Worm (Caenorhabditis elegans) whole organism, L1 larva: ENCODE data around the gene clec-169.

ENCODE experiments used
- C16A3.4 ChIP-seq: fragments of 150-350 bp; optimal IDR thresholded peaks from 2 replicates; lab custom pipeline; 2014; ENCODE audit warnings: missing biosample characterization, missing genetic modification characterization
- F16B12.6 ChIP-seq: fragments of 150-350 bp; optimal IDR thresholded peaks from 2 replicates; lab custom pipeline; 2014; ENCODE audit warnings: missing biosample characterization, missing genetic modification characterization
- Y116A8C.19 ChIP-seq: sonication (generic microtip); optimal IDR thresholded peaks from 2 replicates; lab custom pipeline; 2016; ENCODE audit warnings: missing compliant biosample characterization, missing genetic modification characterization, borderline replicate concordance
- alr-1 ChIP-seq: fragments of 200-800 bp; sonication (Bioruptor generic); optimal IDR thresholded peaks from 2 replicates; lab custom pipeline; 2018; ENCODE audit warnings: borderline replicate concordance, mild to moderate bottlenecking, missing genetic modification characterization, missing compliant biosample characterization
- blmp-1 ChIP-seq: fragments of 150-350 bp; optimal IDR thresholded peaks from 2 replicates; lab custom pipeline; 2014; ENCODE audit warnings: missing biosample characterization, missing genetic modification characterization
- ceh-63 ChIP-seq: fragments of 200-800 bp; sonication (Bioruptor generic); optimal IDR thresholded peaks from 2 replicates; lab custom pipeline; 2018; ENCODE audit warnings: mild to moderate bottlenecking, missing genetic modification characterization, missing compliant biosample characterization
- ceh-90 ChIP-seq: sonication (generic microtip); optimal IDR thresholded peaks from 2 replicates; lab custom pipeline; 2016; ENCODE audit warnings: missing genetic modification characterization, missing compliant biosample characterization
- dpl-1 ChIP-seq, 3 experiments: fragments of 150-350 bp in 2 of 3; sonication (generic microtip) in 1 of 3; optimal IDR thresholded peaks; 2 replicates each; lab custom pipeline; 2014 to 2017; ENCODE audit warnings: missing biosample characterization in 3 of 3, missing genetic modification characterization in 3 of 3, missing genetic modification reagents in 3 of 3
- efl-1 ChIP-seq, 4 experiments: fragments of 150-350 bp; optimal IDR thresholded peaks in 3 of 4; peaks in 1 of 4; 1 replicate in 1 of 4; 2 replicates in 3 of 4; lab custom pipeline; 2014; ENCODE audit warnings: missing biosample characterization in 2 of 4, missing genetic modification characterization in 2 of 4, missing genetic modification reagents in 2 of 4
- efl-3 ChIP-seq: fragments of 200-800 bp; sonication (Bioruptor generic); optimal IDR thresholded peaks from 2 replicates; lab custom pipeline; 2018; ENCODE audit warnings: mild to moderate bottlenecking, missing genetic modification characterization, missing compliant biosample characterization
- elt-3 ChIP-seq, 6 experiments: fragments of 150-350 bp in 1 of 6; sonication (generic microtip); optimal IDR thresholded peaks; 2 replicates each; lab custom pipeline; 2017 to 2018; ENCODE audit warnings: missing biosample characterization in 6 of 6, missing genetic modification characterization in 6 of 6, inconsistent platforms in 1 of 6
- fkh-10 ChIP-seq: sonication (generic microtip); optimal IDR thresholded peaks from 2 replicates; lab custom pipeline; 2017; ENCODE audit warnings: missing biosample characterization, missing genetic modification reagents, missing genetic modification characterization
- fkh-4 ChIP-seq: sonication (generic microtip); optimal IDR thresholded peaks from 2 replicates; lab custom pipeline; 2016; ENCODE audit warnings: missing compliant biosample characterization, missing genetic modification characterization, borderline replicate concordance
- fkh-8 ChIP-seq: sonication (generic microtip); optimal IDR thresholded peaks from 2 replicates; lab custom pipeline; 2016; ENCODE audit warnings: mild to moderate bottlenecking, missing genetic modification characterization, missing compliant biosample characterization
- fos-1 ChIP-seq: fragments of 150-350 bp; optimal IDR thresholded peaks from 2 replicates; lab custom pipeline; 2014; ENCODE audit warnings: missing biosample characterization, missing genetic modification characterization
- isw-1 ChIP-seq: fragments of 200-800 bp; sonication (Bioruptor generic); IDR thresholded peaks from 2 replicates; pipeline ENCODE4 v1.3.6; 2022; ENCODE audit warnings: missing genetic modification characterization, missing compliant biosample characterization
- jun-1 ChIP-seq: fragments of 150-350 bp; optimal IDR thresholded peaks from 2 replicates; lab custom pipeline; 2014; ENCODE audit warnings: missing biosample characterization, missing genetic modification reagents, missing genetic modification characterization
- lin-13 ChIP-seq: fragments of 150-350 bp; optimal IDR thresholded peaks from 2 replicates; lab custom pipeline; 2014; ENCODE audit warnings: missing biosample characterization, missing genetic modification reagents, missing genetic modification characterization
- lin-14 ChIP-seq: fragments of 200-800 bp; sonication (Bioruptor generic); optimal IDR thresholded peaks from 2 replicates; lab custom pipeline; 2018; ENCODE audit warnings: mild to moderate bottlenecking, missing genetic modification characterization, moderate library complexity, missing compliant biosample characterization
- mab-9 ChIP-seq: fragments of 200-800 bp; sonication (Bioruptor generic); IDR thresholded peaks from 2 replicates; pipeline ENCODE4 v1.3.6; 2022; ENCODE audit warnings: missing genetic modification reagents, missing genetic modification characterization, missing compliant biosample characterization
- mep-1 ChIP-seq: fragments of 150-350 bp; optimal IDR thresholded peaks from 2 replicates; lab custom pipeline; 2014; ENCODE audit warnings: missing biosample characterization, missing genetic modification characterization
- nhr-28 ChIP-seq: fragments of 150-350 bp; optimal IDR thresholded peaks from 2 replicates; lab custom pipeline; 2014; ENCODE audit warnings: missing biosample characterization, missing genetic modification characterization
- nhr-76 ChIP-seq: sonication (generic microtip); optimal IDR thresholded peaks from 2 replicates; lab custom pipeline; 2017; ENCODE audit warnings: missing biosample characterization, missing genetic modification characterization
- nhr-77 ChIP-seq: fragments of 150-350 bp; optimal IDR thresholded peaks from 2 replicates; lab custom pipeline; 2014; ENCODE audit warnings: missing biosample characterization, missing genetic modification characterization
- nhr-84 ChIP-seq: sonication (generic microtip); optimal IDR thresholded peaks from 2 replicates; lab custom pipeline; 2017; ENCODE audit warnings: missing biosample characterization, missing genetic modification characterization
- skn-1 ChIP-seq: fragments of 150-350 bp; optimal IDR thresholded peaks from 2 replicates; lab custom pipeline; 2014; ENCODE audit warnings: missing biosample characterization, missing genetic modification characterization
- snu-23 ChIP-seq: sonication (generic microtip); optimal IDR thresholded peaks from 2 replicates; lab custom pipeline; 2016; ENCODE audit warnings: missing genetic modification characterization, missing compliant biosample characterization
- sox-4 ChIP-seq: sonication (generic microtip); optimal IDR thresholded peaks from 2 replicates; lab custom pipeline; 2016; ENCODE audit warnings: missing genetic modification characterization, missing compliant biosample characterization
- sptf-1 ChIP-seq: fragments of 150-350 bp; optimal IDR thresholded peaks from 2 replicates; lab custom pipeline; 2014; ENCODE audit warnings: missing biosample characterization, missing genetic modification characterization
- tlp-1 ChIP-seq: fragments of 150-350 bp; optimal IDR thresholded peaks from 2 replicates; lab custom pipeline; 2014; ENCODE audit warnings: missing biosample characterization, missing genetic modification characterization
- unc-30 ChIP-seq: sonication (generic microtip); optimal IDR thresholded peaks from 2 replicates; lab custom pipeline; 2017; ENCODE audit warnings: missing biosample characterization, missing genetic modification characterization
- unc-62 ChIP-seq: fragments of 150-350 bp; optimal IDR thresholded peaks from 2 replicates; lab custom pipeline; 2014; ENCODE audit warnings: missing biosample characterization, missing genetic modification reagents, missing genetic modification characterization
- zip-4 ChIP-seq: fragments of 200-800 bp; sonication (Bioruptor generic); optimal IDR thresholded peaks from 2 replicates; lab custom pipeline; 2018; ENCODE audit warnings: mild to moderate bottlenecking, missing genetic modification characterization, moderate library complexity, missing compliant biosample characterization
- ztf-4 ChIP-seq: fragments of 150-350 bp; optimal IDR thresholded peaks from 2 replicates; lab custom pipeline; 2014; ENCODE audit warnings: missing biosample characterization, missing genetic modification characterization

clec-169 gene

DNA sequence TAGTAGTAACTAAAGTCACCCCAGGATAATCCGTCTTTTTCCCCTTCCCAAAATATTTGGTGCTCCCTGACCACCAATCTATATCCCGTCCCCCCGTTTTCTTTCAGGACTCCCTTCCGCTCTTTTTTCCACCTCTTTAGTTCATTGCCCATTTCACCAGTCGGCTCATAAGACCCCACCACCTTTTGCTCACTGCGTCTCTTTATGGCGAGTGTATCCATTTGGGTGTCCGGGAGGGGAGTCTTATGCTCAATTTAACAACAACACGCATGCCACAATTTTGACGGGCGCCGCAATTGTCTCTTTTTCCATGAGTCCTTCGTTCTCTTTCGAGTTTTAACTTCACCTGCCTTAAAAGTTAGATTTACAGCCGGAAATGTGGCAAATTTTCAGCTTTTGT, 47.9 kb upstream of the clec-169 start (continued):
- peak in 1 of 3 experiments; percentile 20 for TF ChIP-seq dpl-1 (GFP tag; optimal IDR thresholded peaks at IDR 0.05; lab: Kevin White, UChicago)
- TF ChIP-seq mab-9 (GFP tag; lab: Robert Waterston, UW) = no peak
- TF ChIP-seq alr-1 (tag; lab: Kevin White, UChicago) = no peak
- TF ChIP-seq fkh-10 (GFP tag; lab: Kevin White, UChicago) = no peak
- peak; percentile 15 for TF ChIP-seq snu-23 (GFP tag; lab: Kevin White, UChicago)
- no peak for TF ChIP-seq unc-62
- no peak for TF ChIP-seq nhr-76 (tag; lab: Kevin White, UChicago)
- TF ChIP-seq lin-14 (GFP tag; lab: Kevin White, UChicago) = peak; percentile 82

- TF ChIP-seq C16A3.4 (tag; lab: Kevin White, UChicago) (no peak), efl-1 (optimal IDR thresholded peaks at IDR 0.05; lab: Kevin White, UChicago) (no peak), efl-1 (GFP tag; optimal IDR thresholded peaks at IDR 0.05 in 1 of 2; lab: Kevin White, UChicago) (peak in 1 of 2 experiments; percentile 54)
Observed at ce11 chrIV:1215536-1215935, 45.6 kb upstream of the clec-169 start.

DNA sequence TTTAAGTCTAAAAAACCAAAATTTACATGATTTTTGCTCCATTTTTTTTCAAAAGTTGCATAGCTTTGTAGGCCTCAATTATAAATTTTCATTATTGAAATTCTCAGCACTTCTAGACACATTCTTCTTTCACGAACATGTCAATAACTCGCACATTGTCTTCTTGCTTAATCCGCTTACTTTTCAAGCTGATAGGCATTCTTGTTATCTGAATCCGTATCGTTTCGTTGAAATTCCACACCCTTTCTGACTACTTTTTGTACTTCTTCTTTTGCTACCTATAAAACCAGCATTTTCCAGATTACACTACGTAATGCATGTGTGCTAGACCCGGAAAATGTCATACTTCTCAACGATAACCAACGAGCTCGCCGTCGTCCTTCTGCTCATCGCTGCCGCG, 44.8 kb upstream of the clec-169 start, which contains the start of gene W09G12.9:
Gene W09G12.9 (plus strand): TSS at position 301 of the 400 bp plus-strand sequence.
- no peak for TF ChIP-seq sox-4 (tag; lab: Kevin White, UChicago)
- TF ChIP-seq fos-1 = no peak
- TF ChIP-seq ztf-4 (tag; lab: Kevin White, UChicago) = no peak
- no peak for TF ChIP-seq mab-9 (GFP tag; lab: Robert Waterston, UW)
- TF ChIP-seq elt-3 (tag; optimal IDR thresholded peaks at IDR 0.05; lab: Kevin White, UChicago) = no peak
- no peak for TF ChIP-seq F16B12.6 (tag; lab: Kevin White, UChicago)
- TF ChIP-seq isw-1 (GFP tag; lab: Robert Waterston, UW) = no peak
- TF ChIP-seq ceh-63 (GFP tag; lab: Kevin White, UChicago) = no peak
- no peak for TF ChIP-seq tlp-1
- no peak for TF ChIP-seq nhr-77 (tag; lab: Kevin White, UChicago)
- TF ChIP-seq fkh-8 (tag; lab: Kevin White, UChicago) = no peak
- no peak for TF ChIP-seq zip-4 (GFP tag; lab: Kevin White, UChicago)
- no peak for TF ChIP-seq efl-3 (GFP tag; lab: Kevin White, UChicago)
- no peak for TF ChIP-seq sptf-1 (tag; lab: Kevin White, UChicago)
- no peak for TF ChIP-seq ceh-90 (tag; lab: Kevin White, UChicago)
- TF ChIP-seq skn-1 (tag; lab: Kevin White, UChicago) = no peak
- no peak for TF ChIP-seq fkh-4 (tag; lab: Kevin White, UChicago)
- TF ChIP-seq Y116A8C.19 (tag; lab: Kevin White, UChicago) = no peak

- TF ChIP-seq lin-13 (GFP tag; lab: Kevin White, UChicago) (no peak), efl-3 (GFP tag; lab: Kevin White, UChicago) (no peak), unc-30 (tag; lab: Kevin White, UChicago) (no peak), jun-1 (tag; lab: Kevin White, UChicago) (peak; percentile 4), ztf-4 (tag; lab: Kevin White, UChicago) (no peak), blmp-1 (tag; lab: Kevin White, UChicago) (peak; percentile 45), mep-1 (tag; lab: Kevin White, UChicago) (no peak), nhr-28 (tag; lab: Kevin White, UChicago) (no peak), nhr-84 (tag; lab: Kevin White, UChicago) (no peak), fkh-8 (tag; lab: Kevin White, UChicago) (no peak), fos-1 (no peak), efl-1 (optimal IDR thresholded peaks at IDR 0.05; lab: Kevin White, UChicago) (peak in 1 of 2 experiments; percentile 18), efl-1 (GFP tag; optimal IDR thresholded peaks at IDR 0.05 in 1 of 2; lab: Kevin White, UChicago) (no peak), nhr-76 (tag; lab: Kevin White, UChicago) (no peak)
Observed at ce11 chrIV:1221167-1221566, 40.0 kb upstream of the clec-169 start, which contains the start of gene W09G12.10. Gene W09G12.10 (minus strand): TSS chrIV:1221287.
